Fruit fly (Drosophila melanogaster) Kc167 (cell line): ENCODE results near the gene Rbp1-like.

Experiments
- Sin3A ChIP-seq: fragments of >200 bp; optimal IDR thresholded peaks from 2 replicates; lab custom pipeline; 2018; ENCODE audit warnings: missing external identifiers
- h ChIP-seq: fragments of >200 bp; optimal IDR thresholded peaks from 3 replicates; lab custom pipeline; 2018; ENCODE audit warnings: missing external identifiers
- psq ChIP-seq: fragments of >200 bp; optimal IDR thresholded peaks from 2 replicates; lab custom pipeline; 2017; ENCODE audit warnings: missing external identifiers

DNA sequence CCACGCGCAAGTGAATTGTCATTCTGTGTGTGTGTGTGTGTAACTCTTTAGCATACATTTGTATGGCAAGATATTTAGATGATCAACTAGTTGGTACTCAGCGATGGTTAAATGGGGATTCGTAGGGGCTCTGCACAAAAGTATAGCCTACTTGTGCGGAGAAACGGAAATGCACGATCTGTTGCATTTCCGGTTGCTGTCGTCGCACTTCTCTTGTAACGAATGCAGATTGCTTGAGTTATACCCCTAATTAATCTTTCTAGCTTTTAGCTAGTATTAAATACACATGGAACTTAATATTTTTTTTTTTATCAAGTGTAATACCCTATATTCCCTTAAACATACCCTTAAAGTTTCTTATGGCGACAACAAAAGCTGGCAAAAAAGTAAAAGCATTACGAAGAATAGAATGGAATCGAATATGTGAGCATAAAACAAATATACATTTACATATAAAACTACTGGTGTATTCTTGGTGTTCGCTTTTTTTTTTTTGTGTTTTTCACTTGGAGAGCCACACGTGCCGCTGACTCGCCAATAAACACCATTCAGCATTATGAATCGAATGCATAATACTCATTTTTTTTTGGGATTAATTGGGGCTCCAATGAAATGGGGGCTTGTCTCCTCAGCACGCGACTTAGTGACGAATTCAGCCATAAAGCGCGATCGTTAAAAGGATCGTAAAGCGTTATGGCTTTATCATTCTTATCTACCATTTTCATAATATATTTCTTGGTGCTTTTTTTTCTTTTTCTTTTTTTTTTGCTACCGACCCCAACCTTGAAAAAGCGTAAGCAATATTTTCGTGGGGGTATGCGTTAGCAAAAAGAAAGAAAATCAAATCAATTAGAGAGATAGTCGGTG is 6.7 kb upstream of the Rbp1-like start:
- TF ChIP-seq Sin3A (lab: Kevin White, UChicago) (no peak), h (lab: Kevin White, UChicago) (no peak), psq (no peak)
